Fruit fly (Drosophila melanogaster): ENCODE results near the gene AlaRS-m.

dm6 chr3L:5188402-5188801, 42.5 kb downstream of the AlaRS-m start:
- TF ChIP-seq psq (optimal IDR thresholded peaks at IDR 0.05) = no peak
- TF ChIP-seq EcR (GFP tag; optimal IDR thresholded peaks at IDR 0.05) = no peak
